Fruit fly (Drosophila melanogaster) Kc167 (cell line): Measurements from ENCODE around the gene Cubn.

Experiments
- Myc ChIP-seq: fragments of >200 bp; optimal IDR thresholded peaks from 2 replicates; lab custom pipeline; 2017; ENCODE audit warnings: missing external identifiers
- Sin3A ChIP-seq: fragments of >200 bp; optimal IDR thresholded peaks from 2 replicates; lab custom pipeline; 2018; ENCODE audit warnings: missing external identifiers
- h ChIP-seq: fragments of >200 bp; optimal IDR thresholded peaks from 3 replicates; lab custom pipeline; 2018; ENCODE audit warnings: missing external identifiers
- insv ChIP-seq: fragments of >200 bp; optimal IDR thresholded peaks from 3 replicates; lab custom pipeline; 2018; ENCODE audit warnings: missing external identifiers
- psq ChIP-seq: fragments of >200 bp; optimal IDR thresholded peaks from 2 replicates; lab custom pipeline; 2017; ENCODE audit warnings: missing external identifiers
- ttk ChIP-seq: sonication (Bioruptor generic); optimal IDR thresholded peaks from 2 replicates; lab custom pipeline; 2017; ENCODE audit warnings: missing external identifiers

The Cubn gene

DNA sequence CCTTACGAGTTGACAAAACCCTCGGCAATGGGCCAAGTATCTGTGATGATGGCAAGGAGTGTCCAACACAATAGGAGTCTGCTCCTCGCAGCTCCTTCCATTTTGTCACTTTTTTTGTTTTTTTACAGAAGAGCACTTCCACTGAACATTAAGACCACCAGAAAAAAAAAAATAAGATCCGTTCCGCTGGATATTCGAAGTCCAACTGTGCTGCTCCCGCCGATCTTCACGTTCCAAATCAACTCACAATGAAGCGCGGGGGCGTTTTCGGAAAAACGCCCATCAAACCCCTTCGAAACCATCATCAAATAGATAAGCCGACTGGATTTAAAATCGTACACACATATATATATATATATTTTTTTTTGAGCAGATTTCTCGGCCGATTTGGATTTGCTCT lies at the start of gene Cubn:
Gene Cubn, minus strand, starts transcription at position 101 of the 400 bp plus-strand sequence.
- TF ChIP-seq h (lab: Kevin White, UChicago) (no peak), ttk (lab: Kevin White, UChicago) (no peak), Myc (lab: Kevin White, UChicago) (no peak), Sin3A (lab: Kevin White, UChicago) (no peak), psq (lab: Kevin White, UChicago) (no peak)

DNA sequence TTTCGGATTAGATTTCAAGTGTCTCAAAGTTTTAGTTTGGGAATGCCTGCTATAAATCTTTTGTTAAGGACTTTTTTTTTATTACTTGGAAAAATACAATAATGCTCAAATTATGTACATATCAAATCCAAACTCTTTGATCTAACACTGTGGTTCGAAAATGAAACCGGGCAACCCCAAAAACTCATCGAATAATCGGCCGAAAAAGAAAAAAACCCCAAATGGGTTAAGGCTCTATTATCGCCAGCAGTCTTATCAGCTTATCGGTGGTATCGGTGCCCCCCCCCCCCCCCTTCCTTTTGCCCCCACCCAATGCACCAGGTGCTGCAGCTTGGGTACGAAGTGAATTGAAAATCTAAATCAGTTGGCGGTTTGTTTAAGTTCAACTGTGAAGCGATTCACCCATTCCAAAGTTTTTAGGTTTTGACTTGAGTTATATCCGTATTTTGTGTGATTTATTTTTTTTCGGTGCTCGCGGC lies 46.5 kb upstream of the Cubn start:
- TF ChIP-seq Sin3A (lab: Kevin White, UChicago): no peak
- no peak for TF ChIP-seq Myc (lab: Kevin White, UChicago)
- no peak for TF ChIP-seq h (lab: Kevin White, UChicago)
- TF ChIP-seq insv: no peak
- TF ChIP-seq psq (lab: Kevin White, UChicago): no peak
- no peak for TF ChIP-seq ttk (lab: Kevin White, UChicago)

DNA sequence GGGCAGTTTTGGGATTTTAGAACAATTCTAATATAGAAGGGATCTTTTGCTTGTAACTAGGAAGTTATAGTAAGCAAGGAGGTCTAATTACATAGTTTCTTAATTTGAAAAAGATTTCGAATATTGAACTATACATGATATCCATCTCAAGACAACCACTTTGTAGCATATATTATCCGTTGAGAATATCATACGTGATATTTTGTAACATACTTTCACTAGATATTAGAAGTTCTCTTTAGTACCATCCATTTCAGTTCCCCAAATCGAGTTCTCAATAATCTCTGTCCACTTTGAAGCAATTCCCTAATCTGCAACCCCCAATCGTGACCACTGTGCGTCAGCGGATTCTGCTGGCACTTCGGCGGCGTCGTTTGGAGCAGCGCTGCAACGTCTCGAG lies 44.4 kb upstream of the Cubn start:
- TF ChIP-seq insv (no peak), Sin3A (lab: Kevin White, UChicago) (no peak), Myc (lab: Kevin White, UChicago) (no peak), ttk (lab: Kevin White, UChicago) (no peak), h (lab: Kevin White, UChicago) (no peak), psq (lab: Kevin White, UChicago) (no peak)

DNA sequence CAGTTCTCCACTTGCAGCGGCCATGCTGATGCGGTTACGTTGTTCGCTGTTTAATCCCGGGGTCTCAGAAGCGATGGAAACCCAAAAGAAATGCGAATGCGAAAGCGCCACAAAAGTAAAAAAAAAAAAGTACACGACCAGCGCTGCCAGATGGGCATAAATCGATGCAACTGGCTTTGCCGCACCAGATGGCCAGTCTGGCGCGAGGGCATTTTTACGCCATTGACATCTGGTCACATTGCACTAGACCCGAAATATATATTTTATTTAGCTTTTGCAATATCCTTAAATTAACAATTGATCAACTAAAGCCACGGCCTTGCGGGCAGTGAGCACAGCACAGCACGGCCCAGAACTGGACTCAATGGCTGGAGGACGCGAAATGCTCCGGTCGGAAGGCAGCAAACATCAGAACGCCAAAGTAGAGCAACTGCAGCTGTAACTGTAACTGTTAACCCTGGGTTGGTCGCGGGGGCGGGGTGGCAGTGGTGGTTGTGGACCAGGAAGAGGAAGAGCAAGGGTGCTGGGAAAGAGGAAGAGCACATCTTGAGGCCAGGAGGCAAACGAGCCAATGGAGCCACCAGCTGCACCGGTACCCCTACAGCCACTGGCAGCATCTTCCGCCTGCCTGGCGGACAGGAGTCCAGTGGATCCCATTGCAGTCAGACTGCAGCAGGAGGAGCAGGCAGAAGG lies 37.8 kb upstream of the Cubn start, which contains the start of the genes LysRS and Hecw:
Gene LysRS, minus strand, starts transcription at position 158 of the 693 bp plus-strand sequence.
Gene Hecw, plus strand, starts transcription at position 220 of the 693 bp plus-strand sequence.
- TF ChIP-seq h (lab: Kevin White, UChicago) (no peak), Myc (lab: Kevin White, UChicago) (no peak), ttk (lab: Kevin White, UChicago) (no peak), psq (lab: Kevin White, UChicago) (no peak), insv (no peak), Sin3A (lab: Kevin White, UChicago) (no peak)

DNA sequence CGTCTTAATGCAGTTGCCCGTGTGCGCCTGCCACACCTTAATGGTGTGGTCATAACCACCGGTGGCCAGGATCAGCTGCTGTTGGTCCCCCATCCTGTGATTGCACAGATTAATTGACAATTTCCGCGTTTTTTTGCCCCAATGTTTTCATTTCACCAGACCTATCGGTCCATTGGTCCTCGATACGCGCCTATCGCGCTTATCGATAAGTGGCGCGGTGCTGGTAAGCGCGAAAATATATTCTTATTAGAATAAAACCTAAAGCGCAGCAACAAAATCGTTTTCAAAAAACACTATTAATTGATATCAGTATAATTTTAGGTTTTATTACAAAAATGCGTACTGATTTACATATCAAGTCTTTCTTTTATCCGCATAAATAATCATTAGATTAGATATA lies 34.7 kb upstream of the Cubn start, which contains the start of gene Lst8:
Gene Lst8, minus strand, starts transcription at position 187 of the 400 bp plus-strand sequence.
- TF ChIP-seq psq (lab: Kevin White, UChicago) (no peak), insv (no peak), ttk (lab: Kevin White, UChicago) (no peak), h (lab: Kevin White, UChicago) (no peak), Myc (lab: Kevin White, UChicago) (no peak), Sin3A (lab: Kevin White, UChicago) (no peak)

DNA sequence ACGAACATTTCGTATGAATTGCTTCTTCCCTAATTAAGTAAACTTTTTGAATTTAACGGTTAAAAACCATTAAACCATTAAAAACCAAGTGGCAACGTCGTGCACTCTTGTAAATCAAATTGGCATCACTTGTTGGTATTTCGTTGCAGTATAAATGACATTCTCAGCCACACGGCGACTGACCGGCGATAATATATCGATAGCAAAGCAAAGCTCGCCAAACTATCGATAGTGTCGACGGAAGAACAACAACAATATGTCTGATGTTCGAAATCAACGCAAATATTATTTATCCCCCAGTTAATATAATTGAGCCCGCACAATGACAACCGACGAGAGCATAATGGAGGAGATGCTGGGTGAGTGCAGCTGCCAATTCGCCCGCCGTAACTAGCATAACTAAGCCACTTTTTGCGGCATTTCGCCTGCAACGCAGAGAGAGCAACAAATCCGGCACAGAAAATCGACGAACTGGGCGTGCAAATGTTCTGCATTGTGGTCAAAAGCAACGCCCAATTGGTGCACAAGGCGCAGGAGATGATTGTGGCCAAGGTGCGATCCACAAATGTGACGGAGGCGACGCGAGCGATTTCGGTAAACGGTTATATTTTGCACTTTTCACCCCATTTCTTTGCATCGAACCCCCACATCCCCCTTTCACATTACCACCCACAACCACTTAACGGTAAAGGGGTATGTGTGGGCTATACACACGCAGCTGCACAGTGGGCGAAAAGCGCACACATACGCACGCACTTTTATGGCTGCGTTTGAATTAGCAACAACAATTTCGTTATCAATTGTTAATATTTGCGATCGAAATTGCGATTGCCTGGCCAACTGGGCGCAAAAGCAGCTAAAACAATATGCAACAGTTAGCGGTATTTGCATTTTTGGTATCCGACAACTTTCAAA lies 30.0 kb upstream of the Cubn start, which contains the start of gene Gga:
Gene Gga, plus strand, starts transcription at position 213 of the 915 bp plus-strand sequence.
- TF ChIP-seq Sin3A (lab: Kevin White, UChicago): no peak
- no peak for TF ChIP-seq h (lab: Kevin White, UChicago)
- no peak for TF ChIP-seq ttk (lab: Kevin White, UChicago)
- TF ChIP-seq Myc (lab: Kevin White, UChicago): no peak
- TF ChIP-seq psq (lab: Kevin White, UChicago): no peak
- no peak for TF ChIP-seq insv

DNA sequence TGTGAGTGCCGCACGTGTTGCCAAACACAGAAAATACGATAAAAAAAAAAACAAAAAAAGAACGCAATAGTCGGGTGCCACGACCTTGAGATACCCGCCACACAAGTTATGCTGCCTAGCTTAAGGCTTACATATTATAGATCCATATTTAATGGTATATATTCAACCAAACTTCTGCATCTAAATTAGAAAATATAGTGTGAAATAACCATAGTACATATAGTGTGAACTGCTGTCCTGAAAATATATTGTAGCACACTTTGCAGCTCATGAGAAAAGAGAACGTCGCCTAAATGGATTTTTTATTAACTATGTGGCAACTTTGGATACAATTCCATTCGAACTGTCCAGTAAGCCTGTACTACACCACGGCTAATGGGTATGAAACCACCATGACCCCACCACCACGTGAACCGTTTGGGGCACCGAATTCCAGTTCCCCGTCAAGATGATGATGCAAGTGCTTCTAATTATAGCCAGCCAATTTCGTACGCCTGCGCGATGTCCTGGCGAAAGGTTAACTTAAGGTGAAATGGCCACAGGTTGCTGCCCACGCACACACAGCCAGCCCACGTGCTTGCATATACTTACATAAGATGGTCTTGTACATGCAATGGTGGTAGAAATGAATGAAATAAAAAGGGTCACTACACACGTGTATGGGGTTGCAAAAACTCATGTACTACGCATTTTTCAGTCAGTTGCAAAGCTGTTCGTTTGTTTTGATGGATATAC lies 29.1 kb upstream of the Cubn start:
- TF ChIP-seq Myc (lab: Kevin White, UChicago) (no peak), h (lab: Kevin White, UChicago) (no peak), ttk (lab: Kevin White, UChicago) (no peak), Sin3A (lab: Kevin White, UChicago) (no peak), psq (lab: Kevin White, UChicago) (no peak), insv (no peak)

DNA sequence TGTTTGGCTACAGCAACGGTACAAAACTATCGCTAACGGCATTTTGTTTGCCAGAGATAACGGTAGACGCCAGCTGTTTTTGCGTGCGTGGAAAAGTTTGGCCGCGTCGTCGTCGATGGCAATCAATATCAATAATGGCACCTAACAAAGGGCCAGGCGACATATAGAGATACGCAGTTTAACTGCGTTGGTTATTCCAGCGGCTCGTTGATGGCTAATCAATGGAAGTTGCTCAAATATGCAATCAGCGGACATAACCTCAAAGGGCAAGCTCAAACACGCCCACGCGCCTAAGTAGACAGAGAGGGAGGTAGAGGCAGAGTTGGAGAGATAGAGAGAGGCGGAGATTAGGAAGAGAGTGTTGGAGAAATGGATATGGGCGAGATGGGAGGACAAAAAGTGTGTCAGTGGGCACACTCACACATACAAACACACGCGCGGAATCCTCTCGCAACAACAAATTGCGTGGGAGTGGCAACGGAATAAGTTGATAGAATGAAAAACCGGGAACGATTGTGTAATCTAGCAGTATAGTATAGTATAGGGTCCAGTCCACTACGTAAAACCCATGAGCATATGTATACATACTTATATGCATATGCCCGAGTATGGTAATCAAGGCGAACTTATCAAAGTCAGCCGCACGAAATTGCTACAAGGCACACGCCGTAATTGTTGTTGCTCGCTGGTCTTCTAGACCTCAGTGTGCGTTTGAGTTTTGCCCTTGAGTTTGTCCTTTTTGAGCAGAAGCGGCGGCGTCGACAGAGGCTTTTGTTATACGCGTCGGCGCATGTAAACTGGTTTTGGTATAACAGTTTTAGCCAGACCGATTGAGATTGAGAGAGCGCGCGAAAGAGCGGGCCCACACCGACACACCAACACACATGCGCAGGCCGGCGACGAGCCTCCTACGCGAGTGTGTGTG lies 28.3 kb upstream of the Cubn start:
- TF ChIP-seq insv: no peak
- TF ChIP-seq psq (lab: Kevin White, UChicago): no peak
- no peak for TF ChIP-seq h (lab: Kevin White, UChicago)
- no peak for TF ChIP-seq Myc (lab: Kevin White, UChicago)
- TF ChIP-seq ttk (lab: Kevin White, UChicago): no peak
- TF ChIP-seq Sin3A (lab: Kevin White, UChicago): no peak

DNA sequence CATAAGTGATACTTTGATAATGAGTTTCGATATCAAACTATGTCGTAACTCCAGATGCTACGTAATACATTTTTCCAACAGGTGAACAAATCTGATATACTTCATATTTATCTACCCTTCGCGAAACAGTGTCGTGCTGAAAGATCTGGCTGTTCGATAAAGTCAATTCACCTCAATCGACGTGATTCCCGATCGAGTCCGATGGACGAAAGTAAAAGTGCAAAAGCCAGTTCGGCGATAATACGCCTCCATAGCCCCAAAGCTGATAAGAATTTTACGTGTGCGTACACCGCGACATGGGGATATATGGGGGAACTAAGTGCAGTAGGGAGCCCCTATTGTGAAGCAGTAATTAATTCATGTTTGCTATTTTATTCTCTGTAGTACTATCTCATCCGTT lies 27.0 kb upstream of the Cubn start:
- TF ChIP-seq Sin3A (lab: Kevin White, UChicago): no peak
- no peak for TF ChIP-seq h (lab: Kevin White, UChicago)
- no peak for TF ChIP-seq psq (lab: Kevin White, UChicago)
- no peak for TF ChIP-seq insv
- TF ChIP-seq Myc (lab: Kevin White, UChicago): no peak
- no peak for TF ChIP-seq ttk (lab: Kevin White, UChicago)
